Fruit fly (Drosophila melanogaster) whole organism: ENCODE results near the gene CG34002.

Experiments
- CG8478 ChIP-seq: fragments of >200 bp; optimal IDR thresholded peaks from 2 replicates; lab custom pipeline; 2018; ENCODE audit warnings: inconsistent platforms
- Dll ChIP-seq: fragments of >200 bp; optimal IDR thresholded peaks from 2 replicates; lab custom pipeline; 2017
- psq ChIP-seq: fragments of >200 bp; optimal IDR thresholded peaks from 2 replicates; lab custom pipeline; 2017
- usp ChIP-seq: fragments of >200 bp; optimal IDR thresholded peaks from 2 replicates; lab custom pipeline; 2017; ENCODE audit warnings: missing biosample characterization, missing genetic modification characterization, mixed read lengths

dm6 chr3L:17842892-17843703 is 15.2 kb upstream of the CG34002 start, which contains the start of gene CG5567:
- TF ChIP-seq psq (lab: Kevin White, UChicago) (no peak), CG8478 (no peak), usp (GFP tag; lab: Kevin White, UChicago) (no peak), Dll (no peak)
